Worm (Caenorhabditis elegans): Measurements from ENCODE around the gene srh-174.

Gene srh-174

DNA sequence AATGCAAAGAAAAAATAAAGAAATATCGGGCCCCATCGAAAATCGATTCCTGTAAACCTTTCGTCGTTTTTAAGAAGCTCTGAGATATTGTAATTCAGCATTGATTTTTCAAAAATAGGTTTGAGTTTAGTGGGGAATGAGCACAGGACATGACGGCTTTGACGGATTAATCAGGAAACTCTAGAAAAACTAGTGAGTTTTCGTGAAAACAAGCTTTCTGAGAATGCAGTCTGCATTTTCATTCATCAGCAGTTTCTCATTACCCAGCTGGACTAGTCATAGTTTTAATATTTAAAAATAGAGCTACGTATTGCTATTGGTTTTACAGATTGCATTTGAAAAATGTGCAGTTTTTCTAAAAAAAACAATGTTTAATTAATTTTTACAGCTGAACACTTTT is 13.7 kb downstream of the srh-174 start, which contains the start of gene srz-47:
Gene srz-47 (minus strand): TSS at position 101 of the 400 bp plus-strand sequence.
- TF ChIP-seq flh-1 (GFP tag; optimal IDR thresholded peaks at IDR 0.05) (no peak), sem-2 (GFP tag; optimal IDR thresholded peaks at IDR 0.05) (no peak), ceh-39 (tag; optimal IDR thresholded peaks at IDR 0.05) (no peak), lsy-2 (tag; optimal IDR thresholded peaks at IDR 0.05) (no peak), lin-13 (tag; optimal IDR thresholded peaks at IDR 0.05) (no peak), mls-2 (tag; optimal IDR thresholded peaks at IDR 0.05) (no peak), tbx-8 (GFP tag; optimal IDR thresholded peaks at IDR 0.05) (no peak)

DNA sequence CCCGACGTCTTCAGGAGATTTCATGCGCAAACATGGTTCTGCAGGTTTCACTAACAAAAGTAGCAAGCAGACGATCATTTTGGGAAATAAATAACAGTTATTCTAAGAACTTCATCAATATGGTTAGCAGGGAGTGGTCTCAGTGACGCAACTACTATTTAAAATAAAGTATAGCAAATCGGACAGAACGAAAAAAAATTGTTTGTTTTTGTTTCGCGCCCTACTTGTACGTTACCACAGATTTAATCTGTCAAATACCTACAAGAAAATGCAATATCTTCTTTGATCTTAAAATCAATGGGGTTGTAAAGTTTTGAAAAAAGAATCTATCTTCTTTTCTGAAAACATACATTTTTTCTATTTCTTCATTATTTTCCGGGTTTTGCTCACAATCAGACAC is 20.4 kb downstream of the srh-174 start, which contains the start of gene srz-96:
Gene srz-96 (plus strand): TSS at position 301 of the 400 bp plus-strand sequence.
- TF ChIP-seq lin-32 (GFP tag; optimal IDR thresholded peaks at IDR 0.05) (no peak), elt-1 (tag; optimal IDR thresholded peaks at IDR 0.05; ENCODE audit: borderline replicate concordance, insufficient read depth) (no peak), bed-3 (GFP tag; optimal IDR thresholded peaks at IDR 0.05) (no peak), unc-39 (tag; optimal IDR thresholded peaks at IDR 0.05) (no peak), nhr-28 (tag; optimal IDR thresholded peaks at IDR 0.05) (no peak), drap-1 (GFP tag; optimal IDR thresholded peaks at IDR 0.05) (no peak), sem-2 (GFP tag; optimal IDR thresholded peaks at IDR 0.05) (no peak), lsy-2 (tag; optimal IDR thresholded peaks at IDR 0.05) (no peak), tbx-8 (GFP tag; optimal IDR thresholded peaks at IDR 0.05) (no peak), elt-3 (tag; optimal IDR thresholded peaks at IDR 0.05) (no peak), blmp-1 (tag; optimal IDR thresholded peaks at IDR 0.05) (no peak), nhr-2 (tag; optimal IDR thresholded peaks at IDR 0.05) (no peak), hlh-1 (tag; optimal IDR thresholded peaks at IDR 0.05) (no peak)

DNA sequence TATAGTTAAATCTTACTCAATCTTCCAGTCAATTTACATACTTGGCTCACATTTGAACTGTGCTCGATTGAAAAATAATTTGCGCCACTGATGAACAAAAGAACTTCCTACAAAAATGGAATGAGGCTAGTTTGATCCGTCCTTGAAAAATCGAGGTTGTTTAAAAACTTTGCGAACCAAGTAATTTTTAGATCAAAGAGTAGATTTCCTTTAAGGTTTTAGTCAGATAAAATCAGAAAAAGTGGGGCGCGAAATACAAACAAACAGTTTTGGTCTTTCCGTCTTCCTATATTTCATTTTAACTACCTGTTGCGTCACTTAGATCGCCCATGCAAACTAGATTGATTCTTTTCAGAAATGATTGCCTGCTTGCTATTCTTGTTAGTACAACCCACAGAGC is 23.3 kb downstream of the srh-174 start, which contains the start of gene Y68A4A.10:
Gene Y68A4A.10 (plus strand): TSS at position 301 of the 400 bp plus-strand sequence.
- TF ChIP-seq hlh-1 (tag; optimal IDR thresholded peaks at IDR 0.05) (no peak), elt-1 (tag; optimal IDR thresholded peaks at IDR 0.05; ENCODE audit: borderline replicate concordance, insufficient read depth) (no peak), flh-1 (GFP tag; optimal IDR thresholded peaks at IDR 0.05) (no peak), drap-1 (GFP tag; optimal IDR thresholded peaks at IDR 0.05) (no peak), nhr-28 (tag; optimal IDR thresholded peaks at IDR 0.05) (no peak)

DNA sequence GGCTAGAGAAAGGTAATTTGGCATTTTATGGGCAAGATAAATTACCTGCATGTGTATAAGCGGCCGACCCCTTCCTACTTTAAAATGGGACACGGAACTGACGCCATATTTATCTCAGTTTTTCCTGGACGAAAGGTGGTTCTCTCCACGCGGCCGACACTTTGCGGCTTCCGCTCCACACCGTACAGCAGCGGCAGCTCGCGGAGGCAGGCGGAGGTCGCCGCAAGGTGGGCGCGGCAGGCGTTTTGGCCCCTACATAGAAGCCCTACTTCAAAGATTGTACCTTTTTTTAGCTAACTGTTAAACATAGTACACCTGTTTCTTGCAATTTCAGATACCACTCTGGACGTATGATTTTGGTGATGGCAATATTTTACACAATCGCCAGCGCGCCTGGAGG is 27.9 kb downstream of the srh-174 start:
- TF ChIP-seq unc-120 (tag; optimal IDR thresholded peaks at IDR 0.05; ENCODE audit: poor library complexity, severe bottlenecking) (no peak), lin-32 (GFP tag; optimal IDR thresholded peaks at IDR 0.05) (no peak), ztf-11 (tag; optimal IDR thresholded peaks at IDR 0.05) (no peak), unc-62 (GFP tag; optimal IDR thresholded peaks at IDR 0.05) (no peak), ceh-83 (GFP tag; optimal IDR thresholded peaks at IDR 0.05) (no peak), nhr-12 (tag; optimal IDR thresholded peaks at IDR 0.05) (no peak), sem-2 (GFP tag; optimal IDR thresholded peaks at IDR 0.05) (no peak), lin-13 (tag; optimal IDR thresholded peaks at IDR 0.05) (no peak), ces-1 (GFP tag; optimal IDR thresholded peaks at IDR 0.05) (no peak), lsy-2 (tag; optimal IDR thresholded peaks at IDR 0.05) (no peak), tbx-8 (GFP tag; optimal IDR thresholded peaks at IDR 0.05) (no peak), pha-4 (tag; optimal IDR thresholded peaks at IDR 0.05) (no peak), nhr-76 (tag; optimal IDR thresholded peaks at IDR 0.05) (no peak), flh-1 (GFP tag; optimal IDR thresholded peaks at IDR 0.05) (no peak), M03D4.4 (tag; optimal IDR thresholded peaks at IDR 0.05) (no peak), ham-2 (GFP tag; optimal IDR thresholded peaks at IDR 0.05) (no peak), zip-8 (tag; optimal IDR thresholded peaks at IDR 0.05) (no peak)

DNA sequence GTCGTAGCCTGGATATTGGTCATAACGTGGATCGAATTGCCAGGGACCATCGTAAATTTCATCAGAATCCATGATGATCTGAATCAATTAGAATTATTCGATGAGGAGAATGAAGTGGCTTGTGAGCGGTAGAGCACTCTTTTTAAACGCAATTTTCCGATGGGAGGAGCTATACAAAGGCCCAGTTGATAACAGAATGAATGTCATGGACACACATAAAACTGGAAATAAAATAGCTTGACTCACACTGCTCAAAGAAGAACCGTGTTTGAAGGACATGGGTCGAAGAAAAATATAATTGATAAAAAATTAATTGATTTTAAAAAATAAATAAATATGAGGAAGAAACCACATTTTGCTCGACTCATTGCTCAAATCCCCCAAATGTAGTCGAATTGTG is 29.5 kb downstream of the srh-174 start, which contains the start of gene Y68A4A.13:
Gene Y68A4A.13 (minus strand): TSS at position 101 of the 400 bp plus-strand sequence.
- TF ChIP-seq sem-2 (GFP tag; optimal IDR thresholded peaks at IDR 0.05) = no peak
- TF ChIP-seq nhr-12 (tag; optimal IDR thresholded peaks at IDR 0.05) = no peak
- no peak for TF ChIP-seq nhr-2 (tag; optimal IDR thresholded peaks at IDR 0.05)
- TF ChIP-seq ceh-39 (tag; optimal IDR thresholded peaks at IDR 0.05) = no peak
- TF ChIP-seq mep-1 (tag; optimal IDR thresholded peaks at IDR 0.05) = no peak
- TF ChIP-seq blmp-1 (tag; optimal IDR thresholded peaks at IDR 0.05) = no peak
- TF ChIP-seq lin-13 (tag; optimal IDR thresholded peaks at IDR 0.05) = no peak
- no peak for TF ChIP-seq ztf-11 (tag; optimal IDR thresholded peaks at IDR 0.05)
- TF ChIP-seq unc-62 (GFP tag; optimal IDR thresholded peaks at IDR 0.05) = no peak
- no peak for TF ChIP-seq hlh-1 (tag; optimal IDR thresholded peaks at IDR 0.05)
- TF ChIP-seq zip-8 (tag; optimal IDR thresholded peaks at IDR 0.05) = no peak
- TF ChIP-seq nhr-237 (tag; optimal IDR thresholded peaks at IDR 0.05) = no peak
- no peak for TF ChIP-seq pha-4 (tag; optimal IDR thresholded peaks at IDR 0.05)
- TF ChIP-seq drap-1 (GFP tag; optimal IDR thresholded peaks at IDR 0.05) = no peak
